Fruit fly (Drosophila melanogaster): ENCODE data around the gene COX7B.

DNA sequence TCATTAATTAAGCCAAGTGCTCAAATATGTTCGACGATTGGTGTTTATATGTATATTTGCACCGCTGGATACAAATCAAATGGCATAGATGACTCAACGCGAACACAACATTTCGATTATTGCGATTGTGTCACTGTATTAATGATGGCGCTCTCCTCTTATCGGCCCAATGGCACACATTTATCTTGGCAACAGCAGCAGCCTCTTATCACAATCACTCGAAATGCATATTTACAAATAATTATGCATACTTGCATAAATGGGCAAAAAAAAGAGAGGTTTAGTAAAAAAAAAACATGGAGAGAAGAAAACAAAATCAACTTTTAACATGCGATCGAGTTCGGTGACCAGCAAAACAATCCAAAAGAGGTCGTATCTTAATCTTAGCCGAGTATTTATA is 14.0 kb upstream of the COX7B start:
- TF ChIP-seq OdsH (GFP tag; optimal IDR thresholded peaks at IDR 0.05) (no peak), Hr78 (GFP tag; optimal IDR thresholded peaks at IDR 0.05) (no peak), fru (GFP tag; optimal IDR thresholded peaks at IDR 0.05) (no peak), Myc (optimal IDR thresholded peaks at IDR 0.05) (no peak), psq (GFP tag; optimal IDR thresholded peaks at IDR 0.05) (no peak)
